Worm (Caenorhabditis elegans) whole organism, L3 larva: ENCODE data around the gene unc-119.

ENCODE experiments used
- ama-1 ChIP-seq: fragments of 150-350 bp; optimal IDR thresholded peaks from 2 replicates; lab custom pipeline; 2018
- egl-27 ChIP-seq: sonication (generic microtip); optimal IDR thresholded peaks from 4 replicates; lab custom pipeline; 2017; ENCODE audit warnings: missing biosample characterization, missing genetic modification reagents, missing genetic modification characterization
- elt-2 ChIP-seq: sonication (generic microtip); optimal IDR thresholded peaks from 2 replicates; lab custom pipeline; 2016; ENCODE audit warnings: missing genetic modification reagents, mild to moderate bottlenecking, missing genetic modification characterization, missing compliant biosample characterization
- eor-1 ChIP-seq, 2 experiments: fragments of 150-350 bp; optimal IDR thresholded peaks; 2 replicates each; lab custom pipeline; 2014 to 2018; ENCODE audit warnings: missing biosample characterization in 2 of 2, missing genetic modification characterization in 2 of 2
- jun-1 ChIP-seq: fragments of 150-350 bp; optimal IDR thresholded peaks from 2 replicates; lab custom pipeline; 2014; ENCODE audit warnings: missing biosample characterization, missing genetic modification reagents, missing genetic modification characterization
- lin-39 ChIP-seq: fragments of 150-350 bp; optimal IDR thresholded peaks from 2 replicates; lab custom pipeline; 2018; ENCODE audit warnings: missing biosample characterization, missing genetic modification reagents, missing genetic modification characterization
- nhr-28 ChIP-seq: fragments of 150-350 bp; optimal IDR thresholded peaks from 2 replicates; lab custom pipeline; 2014; ENCODE audit warnings: missing biosample characterization, missing genetic modification characterization
- nhr-77 ChIP-seq: fragments of 150-350 bp; optimal IDR thresholded peaks from 2 replicates; lab custom pipeline; 2014; ENCODE audit warnings: missing biosample characterization, missing genetic modification characterization
- pha-4 ChIP-seq: fragments of 150-350 bp; optimal IDR thresholded peaks from 2 replicates; lab custom pipeline; 2014; ENCODE audit warnings: missing biosample characterization, missing genetic modification reagents, missing genetic modification characterization
- unc-62 ChIP-seq: fragments of 150-350 bp; sonication (generic microtip); optimal IDR thresholded peaks from 4 replicates; lab custom pipeline; 2014; ENCODE audit warnings: missing biosample characterization, missing genetic modification reagents, missing genetic modification characterization
- ztf-11 ChIP-seq: fragments of 150-350 bp; optimal IDR thresholded peaks from 2 replicates; lab custom pipeline; 2014; ENCODE audit warnings: missing biosample characterization, missing genetic modification characterization
- ztf-4 ChIP-seq: fragments of 150-350 bp; optimal IDR thresholded peaks from 2 replicates; lab custom pipeline; 2014; ENCODE audit warnings: missing biosample characterization, missing genetic modification characterization

DNA sequence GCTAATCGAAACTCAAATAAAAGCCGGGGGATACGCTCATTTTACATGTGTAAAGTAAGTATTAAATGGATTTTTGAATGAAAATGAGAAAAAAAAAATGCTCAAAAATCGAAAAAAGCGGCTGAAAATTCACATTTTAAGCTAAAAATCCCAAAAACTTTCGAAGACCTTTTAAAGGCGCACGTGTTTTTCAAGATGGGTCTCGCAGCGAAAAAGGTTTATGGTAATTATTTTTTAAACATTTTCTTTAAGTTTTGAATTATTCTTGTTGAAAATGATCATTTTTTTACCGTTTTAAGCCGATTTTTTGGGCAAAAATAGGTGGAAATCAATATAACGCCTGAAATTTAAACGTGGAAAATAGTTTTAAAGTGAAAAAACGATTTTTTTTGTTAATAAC, 32.3 kb upstream of the unc-119 start:
- TF ChIP-seq elt-2 (tag; lab: Kevin White, UChicago) = no peak
- no peak for TF ChIP-seq ama-1 (lab: Kevin White, UChicago)
- no peak for TF ChIP-seq nhr-77
- no peak for TF ChIP-seq pha-4 (tag; lab: Kevin White, UChicago)
- no peak for TF ChIP-seq ztf-4 (tag; lab: Kevin White, UChicago)
- no peak for TF ChIP-seq lin-39 (tag; lab: Kevin White, UChicago)
- no peak for TF ChIP-seq ztf-11
- TF ChIP-seq jun-1 (tag; lab: Kevin White, UChicago) = no peak
- TF ChIP-seq egl-27 (tag; lab: Kevin White, UChicago) = no peak
- TF ChIP-seq eor-1 (tag; optimal IDR thresholded peaks at IDR 0.05; lab: Kevin White, UChicago) = no peak
- no peak for TF ChIP-seq unc-62 (GFP tag; lab: Kevin White, UChicago)
- no peak for TF ChIP-seq nhr-28 (tag; lab: Kevin White, UChicago)
